Fruit fly (Drosophila melanogaster) whole organism, embryonic: Measurements from ENCODE around the gene schlank.

Experiments used
- B-H2 ChIP-seq: fragments of 200-800 bp; sonication (Bioruptor generic); optimal IDR thresholded peaks from 2 replicates; lab custom pipeline; 2018; ENCODE audit warnings: missing biosample characterization, mild to moderate bottlenecking, missing genetic modification characterization
- BtbVII ChIP-seq: fragments of 200-800 bp; sonication (Bioruptor generic); optimal IDR thresholded peaks from 3 replicates; lab custom pipeline; 2017; ENCODE audit warnings: missing biosample characterization, mild to moderate bottlenecking, missing genetic modification characterization
- Bteb2 ChIP-seq: fragments of 200-800 bp; sonication (Bioruptor generic); optimal IDR thresholded peaks from 2 replicates; lab custom pipeline; 2016; ENCODE audit warnings: missing biosample characterization, missing genetic modification characterization
- CG1024 ChIP-seq: fragments of 200-800 bp; sonication (Bioruptor generic); IDR thresholded peaks from 2 replicates; pipeline ENCODE4 v1.3.6; 2022; ENCODE audit warnings: missing biosample characterization, missing genetic modification characterization
- CG11696 ChIP-seq: fragments of 200-800 bp; sonication (Bioruptor generic); IDR thresholded peaks from 2 replicates; pipeline ENCODE4 v1.3.6; 2022; ENCODE audit warnings: missing biosample characterization, missing genetic modification characterization
- CG11723 ChIP-seq: fragments of 200-800 bp; sonication (Bioruptor generic); optimal IDR thresholded peaks from 2 replicates; lab custom pipeline; 2017; ENCODE audit warnings: missing biosample characterization, mild to moderate bottlenecking, missing genetic modification characterization
- CG12219 ChIP-seq: fragments of 200-800 bp; sonication (Bioruptor generic); optimal IDR thresholded peaks from 3 replicates; lab custom pipeline; 2018; ENCODE audit warnings: missing biosample characterization, mild to moderate bottlenecking, missing genetic modification characterization
- CG13424 ChIP-seq: fragments of 200-800 bp; sonication (Bioruptor generic); optimal IDR thresholded peaks from 2 replicates; lab custom pipeline; 2019; ENCODE audit warnings: missing biosample characterization, mild to moderate bottlenecking, missing genetic modification characterization, moderate library complexity
- CG15073 ChIP-seq: fragments of 200-800 bp; sonication (Bioruptor generic); optimal IDR thresholded peaks from 2 replicates; lab custom pipeline; 2016; ENCODE audit warnings: missing biosample characterization, missing genetic modification characterization
- CG16779 ChIP-seq: fragments of 200-800 bp; sonication (Bioruptor generic); IDR thresholded peaks from 2 replicates; pipeline ENCODE4 v1.3.6; 2022; ENCODE audit warnings: missing biosample characterization, missing genetic modification characterization
- CG18599 ChIP-seq: fragments of 200-800 bp; sonication (Bioruptor generic); optimal IDR thresholded peaks from 3 replicates; lab custom pipeline; 2017; ENCODE audit warnings: missing biosample characterization, missing genetic modification characterization, mild to moderate bottlenecking, moderate library complexity, missing genetic modification reagents
- CG2120 ChIP-seq: fragments of 200-800 bp; sonication (Bioruptor generic); optimal IDR thresholded peaks from 3 replicates; lab custom pipeline; 2016; ENCODE audit warnings: missing biosample characterization, missing genetic modification characterization
- CG3163 ChIP-seq: fragments of 200-800 bp; sonication (Bioruptor generic); optimal IDR thresholded peaks from 3 replicates; lab custom pipeline; 2016; ENCODE audit warnings: missing biosample characterization, missing genetic modification characterization
- CG5245 ChIP-seq: fragments of 200-800 bp; sonication (Bioruptor generic); optimal IDR thresholded peaks from 3 replicates; lab custom pipeline; 2016; ENCODE audit warnings: missing biosample characterization, missing genetic modification characterization
- CG6765 ChIP-seq: fragments of 200-800 bp; sonication (Bioruptor generic); optimal IDR thresholded peaks from 3 replicates; lab custom pipeline; 2017; ENCODE audit warnings: missing biosample characterization, mild to moderate bottlenecking, missing genetic modification characterization
- CG7556 ChIP-seq: fragments of 200-800 bp; sonication (Bioruptor generic); optimal IDR thresholded peaks from 2 replicates; lab custom pipeline; 2017; ENCODE audit warnings: missing biosample characterization, mild to moderate bottlenecking, missing genetic modification characterization
- CG7745 ChIP-seq: fragments of 200-800 bp; sonication (Bioruptor generic); optimal IDR thresholded peaks from 2 replicates; lab custom pipeline; 2018; ENCODE audit warnings: missing biosample characterization, mild to moderate bottlenecking, missing genetic modification characterization, moderate library complexity
- CG7928 ChIP-seq: fragments of 200-800 bp; sonication (Bioruptor generic); optimal IDR thresholded peaks from 2 replicates; lab custom pipeline; 2017; ENCODE audit warnings: missing biosample characterization, mild to moderate bottlenecking, missing genetic modification characterization
- CG7963 ChIP-seq: fragments of 200-800 bp; sonication (Bioruptor generic); IDR thresholded peaks from 3 replicates; pipeline ENCODE4 v1.3.6; 2022; ENCODE audit warnings: missing biosample characterization, missing genetic modification characterization; ENCODE audit not compliant: partially characterized antibody
- CG9817 ChIP-seq: fragments of 200-800 bp; sonication (Bioruptor generic); optimal IDR thresholded peaks from 2 replicates; lab custom pipeline; 2018; ENCODE audit warnings: missing biosample characterization, mild to moderate bottlenecking, missing genetic modification characterization, moderate library complexity
- Chrac-16 ChIP-seq: fragments of 200-800 bp; sonication (Bioruptor generic); optimal IDR thresholded peaks from 3 replicates; lab custom pipeline; 2016; ENCODE audit warnings: missing biosample characterization, missing genetic modification characterization
- CrebB ChIP-seq: fragments of 200-800 bp; sonication (Bioruptor generic); optimal IDR thresholded peaks from 3 replicates; lab custom pipeline; 2018; ENCODE audit warnings: missing biosample characterization, mild to moderate bottlenecking, missing genetic modification characterization
- D19A ChIP-seq: fragments of 200-800 bp; optimal IDR thresholded peaks from 3 replicates; lab custom pipeline; 2019; ENCODE audit warnings: missing biosample characterization, mild to moderate bottlenecking, missing genetic modification characterization, moderate library complexity
- Dek ChIP-seq: fragments of 200-800 bp; sonication (Bioruptor generic); optimal IDR thresholded peaks from 3 replicates; lab custom pipeline; 2019; ENCODE audit warnings: missing biosample characterization, mild to moderate bottlenecking, missing genetic modification characterization, moderate library complexity
- Dfd ChIP-seq, 2 experiments: fragments of >200 bp; optimal IDR thresholded peaks; 2 replicates each; lab custom pipeline; 2017; ENCODE audit warnings: missing biosample characterization in 2 of 2, missing genetic modification characterization in 2 of 2
- Dip3 ChIP-seq: fragments of 200-800 bp; sonication (Bioruptor generic); optimal IDR thresholded peaks from 3 replicates; lab custom pipeline; 2016; ENCODE audit warnings: missing biosample characterization, missing genetic modification characterization
- Ets97D ChIP-seq: fragments of 200-800 bp; sonication (Bioruptor generic); optimal IDR thresholded peaks from 3 replicates; lab custom pipeline; 2016; ENCODE audit warnings: missing biosample characterization, missing genetic modification characterization
- Gug ChIP-seq: fragments of 200-800 bp; sonication (Bioruptor generic); IDR thresholded peaks from 4 replicates; pipeline ENCODE4 v1.3.6; 2022; ENCODE audit warnings: missing biosample characterization, missing genetic modification characterization
- H2.0 ChIP-seq: fragments of 200-800 bp; sonication (Bioruptor generic); IDR thresholded peaks from 2 replicates; pipeline ENCODE4 v1.3.6; 2022; ENCODE audit warnings: missing biosample characterization, missing genetic modification characterization
- HmgD ChIP-seq: fragments of 200-800 bp; sonication (Bioruptor generic); optimal IDR thresholded peaks from 3 replicates; lab custom pipeline; 2016; ENCODE audit warnings: missing biosample characterization, missing genetic modification characterization
- Med ChIP-seq: fragments of 200-800 bp; sonication (Bioruptor generic); peaks from one replicate; lab custom pipeline; 2016; ENCODE audit warnings: missing biosample characterization, missing genetic modification characterization, mild to moderate bottlenecking, inconsistent platforms, moderate library complexity
- Myb ChIP-seq: fragments of 200-800 bp; sonication (Bioruptor generic); optimal IDR thresholded peaks from 2 replicates; lab custom pipeline; 2016; ENCODE audit warnings: missing biosample characterization, missing genetic modification characterization
- Sox102F ChIP-seq: fragments of 200-800 bp; sonication (Bioruptor generic); optimal IDR thresholded peaks from 2 replicates; lab custom pipeline; 2018; ENCODE audit warnings: missing biosample characterization, mild to moderate bottlenecking, missing genetic modification characterization, moderate library complexity
- Taf1 ChIP-seq: fragments of 200-800 bp; sonication (Bioruptor generic); IDR thresholded peaks from 2 replicates; pipeline ENCODE4 v1.3.6; 2022; ENCODE audit warnings: missing biosample characterization, missing genetic modification characterization
- Xbp1 ChIP-seq: fragments of 200-800 bp; sonication (Bioruptor generic); optimal IDR thresholded peaks from 3 replicates; lab custom pipeline; 2016; ENCODE audit warnings: missing biosample characterization, mild to moderate bottlenecking, missing genetic modification characterization
- YL-1 ChIP-seq: fragments of 200-800 bp; sonication (Bioruptor generic); optimal IDR thresholded peaks from 3 replicates; lab custom pipeline; 2017; ENCODE audit warnings: missing biosample characterization, mild to moderate bottlenecking, missing genetic modification characterization
- ac ChIP-seq: fragments of 200-800 bp; sonication (Bioruptor generic); optimal IDR thresholded peaks from 3 replicates; lab custom pipeline; 2017; ENCODE audit warnings: missing biosample characterization, mild to moderate bottlenecking, missing genetic modification characterization
- chm ChIP-seq: fragments of 200-800 bp; sonication (Bioruptor generic); IDR thresholded peaks from 2 replicates; pipeline ENCODE4 v1.3.6; 2022; ENCODE audit warnings: missing biosample characterization, missing genetic modification characterization
- cwo ChIP-seq: fragments of 200-800 bp; sonication (Bioruptor generic); optimal IDR thresholded peaks from 3 replicates; lab custom pipeline; 2017; ENCODE audit warnings: missing biosample characterization, missing genetic modification characterization, mild to moderate bottlenecking, moderate library complexity, missing genetic modification reagents
- dpn ChIP-seq, 2 experiments: fragments of 200-800 bp; sonication (Bioruptor generic); optimal IDR thresholded peaks; 3 replicates each; lab custom pipeline; 2016; ENCODE audit warnings: missing biosample characterization in 2 of 2, missing genetic modification characterization in 2 of 2
- en ChIP-seq: fragments of 200-800 bp; sonication (Bioruptor generic); optimal IDR thresholded peaks from 2 replicates; lab custom pipeline; 2016; ENCODE audit warnings: missing biosample characterization, missing genetic modification characterization
- gcm ChIP-seq: fragments of 200-800 bp; sonication (Bioruptor generic); optimal IDR thresholded peaks from 2 replicates; lab custom pipeline; 2019; ENCODE audit warnings: missing biosample characterization, mild to moderate bottlenecking, missing genetic modification characterization, moderate library complexity
- gfzf ChIP-seq: fragments of 200-800 bp; sonication (Bioruptor generic); optimal IDR thresholded peaks from 2 replicates; lab custom pipeline; 2016; ENCODE audit warnings: missing biosample characterization, mild to moderate bottlenecking, missing genetic modification characterization, moderate library complexity
- hbn ChIP-seq: fragments of 200-800 bp; sonication (Bioruptor generic); IDR thresholded peaks from 2 replicates; pipeline ENCODE4 v1.3.6; 2022; ENCODE audit warnings: missing biosample characterization, missing genetic modification characterization; ENCODE audit not compliant: partially characterized antibody
- jing ChIP-seq: fragments of 200-800 bp; sonication (Bioruptor generic); optimal IDR thresholded peaks from 2 replicates; lab custom pipeline; 2018; ENCODE audit warnings: missing biosample characterization, mild to moderate bottlenecking, missing genetic modification characterization
- kah ChIP-seq: fragments of 200-800 bp; sonication (Bioruptor generic); optimal IDR thresholded peaks from 2 replicates; lab custom pipeline; 2018; ENCODE audit warnings: missing biosample characterization, mild to moderate bottlenecking, missing genetic modification characterization
- pan ChIP-seq, 4 experiments: fragments of >200 bp in 3 of 4; fragments of 200-800 bp in 1 of 4; sonication (Bioruptor generic) in 1 of 4; optimal IDR thresholded peaks in 3 of 4; IDR thresholded peaks in 1 of 4; 2 replicates each; pipeline versions ENCODE4 v1.3.6 to Lab custom; 2017 to 2022; ENCODE audit warnings: missing biosample characterization in 2 of 4, missing genetic modification characterization in 2 of 4, mixed read lengths in 1 of 4
- pita ChIP-seq: fragments of 200-800 bp; sonication (Bioruptor generic); optimal IDR thresholded peaks from 2 replicates; lab custom pipeline; 2017; ENCODE audit warnings: missing biosample characterization, mild to moderate bottlenecking, missing genetic modification characterization
- sqz ChIP-seq: fragments of 200-800 bp; sonication (Bioruptor generic); optimal IDR thresholded peaks from 3 replicates; lab custom pipeline; 2018; ENCODE audit warnings: missing biosample characterization, mild to moderate bottlenecking, missing genetic modification characterization
- stc ChIP-seq: fragments of 200-800 bp; sonication (Bioruptor generic); IDR thresholded peaks from 2 replicates; pipeline ENCODE4 v1.3.6; 2022; ENCODE audit warnings: missing biosample characterization, missing genetic modification characterization

schlank gene

DNA sequence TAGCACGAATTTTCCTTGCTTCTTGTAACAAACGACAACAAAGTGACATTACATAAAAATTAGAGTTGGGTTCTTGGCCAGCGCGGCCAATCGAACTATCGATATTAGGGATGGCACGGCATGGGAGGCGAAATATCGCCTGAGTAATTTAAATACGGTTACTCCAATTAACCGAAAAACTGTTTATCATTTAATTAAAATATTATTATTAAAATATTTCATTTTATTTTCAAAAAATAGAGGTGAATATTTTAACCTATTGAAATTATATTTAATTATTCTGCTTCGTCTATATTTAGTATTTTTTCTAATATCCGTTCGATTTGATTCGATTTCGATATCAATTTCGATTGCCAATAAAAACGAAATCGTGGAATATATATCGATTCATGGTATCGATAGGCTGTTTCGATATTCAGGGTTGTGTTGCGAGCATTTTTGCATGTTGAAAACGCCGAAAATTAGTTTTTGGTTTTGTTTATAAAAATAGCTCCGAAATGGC, 11.6 kb downstream of the schlank start, which contains the start of the genes Rbcn-3A and Spx (continued):
- TF ChIP-seq gfzf (GFP tag; lab: Kevin White, UChicago) (peak; percentile 16), dpn (GFP tag; optimal IDR thresholded peaks at IDR 0.05; lab: Kevin White, UChicago) (peak in 1 of 2 experiments; percentile 44), Dip3 (no peak), CG12219 (GFP tag; lab: Kevin White, UChicago) (no peak), CG11696 (GFP tag; lab: Robert Waterston, UW) (no peak), CG18599 (GFP tag; lab: Kevin White, UChicago) (peak; percentile 35), CG7963 (peak; percentile 83), chm (no peak), CrebB (no peak), Myb (GFP tag; lab: Kevin White, UChicago) (no peak), CG5245 (GFP tag; lab: Kevin White, UChicago) (no peak), Xbp1 (GFP tag; lab: Kevin White, UChicago) (peak; percentile 40), BtbVII (GFP tag; lab: Kevin White, UChicago) (no peak), Taf1 (GFP tag; lab: Robert Waterston, UW) (no peak), CG16779 (GFP tag; lab: Robert Waterston, UW) (no peak), CG9817 (peak; percentile 8), H2.0 (GFP tag; lab: Robert Waterston, UW) (no peak; the same call in 1 of the 2 replicates), CG7745 (tag; lab: Kevin White, UChicago) (no peak), CG7556 (GFP tag; lab: Kevin White, UChicago) (peak; percentile 1), Med (GFP tag; lab: Kevin White, UChicago) (no peak), CG11723 (GFP tag; lab: Kevin White, UChicago) (no peak), CG1024 (GFP tag; lab: Robert Waterston, UW) (no peak), YL-1 (peak; percentile 45), HmgD (no peak), cwo (GFP tag; lab: Kevin White, UChicago) (no peak), CG2120 (GFP tag; lab: Kevin White, UChicago) (peak; percentile 53), pita (GFP tag; lab: Kevin White, UChicago) (no peak), hbn (peak; percentile 78), Dek (tag; lab: Kevin White, UChicago) (peak; percentile 36), jing (no peak), gcm (GFP tag; lab: Kevin White, UChicago) (peak; percentile 21), B-H2 (GFP tag; lab: Kevin White, UChicago) (peak; percentile 6), en (GFP tag; lab: Kevin White, UChicago) (no peak), Sox102F (peak; percentile 49), CG7928 (GFP tag; lab: Kevin White, UChicago) (no peak), Chrac-16 (GFP tag; lab: Kevin White, UChicago) (no peak), kah (GFP tag; lab: Kevin White, UChicago) (no peak), sqz (GFP tag; lab: Kevin White, UChicago) (no peak), CG6765 (GFP tag; lab: Kevin White, UChicago) (no peak), Dfd (GFP tag; optimal IDR thresholded peaks at IDR 0.05; lab: Kevin White, UChicago) (no peak), Bteb2 (GFP tag; lab: Kevin White, UChicago) (no peak), CG3163 (no peak), ac (GFP tag; lab: Kevin White, UChicago) (no peak), Gug (GFP tag; lab: Robert Waterston, UW) (peak; percentile 39; the same call in 1 of the 4 replicates), pan (optimal IDR thresholded peaks at IDR 0.05; lab: Kevin White, UChicago) (no peak), pan (GFP tag; optimal IDR thresholded peaks at IDR 0.05 in 1 of 2, IDR thresholded peaks at IDR 0.05 in 1 of 2) (peak in 1 of 2 experiments; percentile 7), Ets97D (GFP tag; lab: Kevin White, UChicago) (peak; percentile 18), D19A (tag; lab: Kevin White, UChicago) (peak; percentile 21), CG13424 (tag; lab: Kevin White, UChicago) (peak; percentile 55), stc (GFP tag; lab: Robert Waterston, UW) (no peak), CG15073 (GFP tag; lab: Kevin White, UChicago) (no peak)
